Fruit fly (Drosophila melanogaster) whole organism, prepupa: ENCODE results near the gene CG33514.
A peak's percentile ranks its signal among the peaks of the same experiment; 100 is the strongest.

Experiments used
- Blimp-1 ChIP-seq: fragments of 200-800 bp; sonication (Bioruptor generic); optimal IDR thresholded peaks from 3 replicates; lab custom pipeline; 2017; ENCODE audit warnings: missing biosample characterization, missing genetic modification characterization, mild to moderate bottlenecking, moderate library complexity, missing genetic modification reagents
- CG10631 ChIP-seq: fragments of 200-800 bp; sonication (Bioruptor generic); optimal IDR thresholded peaks from 2 replicates; lab custom pipeline; 2016; ENCODE audit warnings: missing biosample characterization, missing genetic modification characterization
- CG10669 ChIP-seq: fragments of 200-800 bp; sonication (Bioruptor generic); optimal IDR thresholded peaks from 3 replicates; lab custom pipeline; 2018; ENCODE audit warnings: missing biosample characterization, mild to moderate bottlenecking, missing genetic modification characterization, moderate library complexity
- CG11294 ChIP-seq: fragments of 200-800 bp; sonication (Bioruptor generic); IDR thresholded peaks from 2 replicates; pipeline ENCODE4 v1.3.6; 2022; ENCODE audit warnings: missing biosample characterization, missing genetic modification characterization
- CG11762 ChIP-seq: fragments of 200-800 bp; sonication (Bioruptor generic); optimal IDR thresholded peaks from 3 replicates; lab custom pipeline; 2016; ENCODE audit warnings: missing biosample characterization, missing genetic modification characterization; ENCODE audit not compliant: insufficient read depth
- CG15336 ChIP-seq: fragments of 200-800 bp; sonication (Bioruptor generic); IDR thresholded peaks from 2 replicates; pipeline ENCODE4 v1.3.6; 2022; ENCODE audit warnings: missing biosample characterization, missing genetic modification characterization
- CG1621 ChIP-seq: fragments of 200-800 bp; sonication (Bioruptor generic); optimal IDR thresholded peaks from 3 replicates; lab custom pipeline; 2018; ENCODE audit warnings: missing biosample characterization, mild to moderate bottlenecking, missing genetic modification characterization
- CG16779 ChIP-seq: fragments of 200-800 bp; sonication (Bioruptor generic); optimal IDR thresholded peaks from 3 replicates; lab custom pipeline; 2017; ENCODE audit warnings: missing biosample characterization, mild to moderate bottlenecking, missing genetic modification characterization
- CG31627 ChIP-seq: fragments of 200-800 bp; sonication (Bioruptor generic); optimal IDR thresholded peaks from 3 replicates; lab custom pipeline; 2016; ENCODE audit warnings: missing biosample characterization, missing genetic modification characterization
- CG32006 ChIP-seq: fragments of 200-800 bp; sonication (Bioruptor generic); optimal IDR thresholded peaks from 3 replicates; lab custom pipeline; 2017; ENCODE audit warnings: missing biosample characterization, mild to moderate bottlenecking, missing genetic modification characterization
- CG34406 ChIP-seq: fragments of 200-800 bp; sonication (Bioruptor generic); optimal IDR thresholded peaks from 3 replicates; lab custom pipeline; 2016; ENCODE audit warnings: missing biosample characterization, missing genetic modification characterization
- CG3919 ChIP-seq: fragments of 200-800 bp; sonication (Bioruptor generic); optimal IDR thresholded peaks from 3 replicates; lab custom pipeline; 2016; ENCODE audit warnings: missing biosample characterization, missing genetic modification characterization
- CG4318 ChIP-seq: fragments of 200-800 bp; sonication (Bioruptor generic); optimal IDR thresholded peaks from 3 replicates; lab custom pipeline; 2017; ENCODE audit warnings: missing biosample characterization, mild to moderate bottlenecking, missing genetic modification characterization
- CG6808 ChIP-seq: fragments of 200-800 bp; sonication (Bioruptor generic); optimal IDR thresholded peaks from 3 replicates; lab custom pipeline; 2017; ENCODE audit warnings: missing biosample characterization, missing genetic modification characterization, mild to moderate bottlenecking, moderate library complexity, missing genetic modification reagents
- CG9139 ChIP-seq: fragments of 200-800 bp; sonication (Bioruptor generic); optimal IDR thresholded peaks from 3 replicates; lab custom pipeline; 2017; ENCODE audit warnings: missing biosample characterization, mild to moderate bottlenecking, missing genetic modification characterization
- Eip93F ChIP-seq: fragments of 200-800 bp; sonication (Bioruptor generic); optimal IDR thresholded peaks from 2 replicates; lab custom pipeline; 2016; ENCODE audit warnings: missing biosample characterization, mild to moderate bottlenecking, missing genetic modification characterization
- Ets21C ChIP-seq: fragments of 200-800 bp; sonication (Bioruptor generic); optimal IDR thresholded peaks from 3 replicates; lab custom pipeline; 2016; ENCODE audit warnings: missing biosample characterization, missing genetic modification characterization
- Ets96B ChIP-seq: fragments of 200-800 bp; optimal IDR thresholded peaks from 2 replicates; lab custom pipeline; 2019; ENCODE audit warnings: missing biosample characterization, mild to moderate bottlenecking, missing genetic modification characterization, moderate library complexity
- Gug ChIP-seq: fragments of 200-800 bp; sonication (Bioruptor generic); IDR thresholded peaks from 2 replicates; pipeline ENCODE4 v1.3.6; 2022; ENCODE audit warnings: missing biosample characterization, missing genetic modification characterization
- Hr39 ChIP-seq: fragments of 200-800 bp; sonication (Bioruptor generic); optimal IDR thresholded peaks from 2 replicates; lab custom pipeline; 2016; ENCODE audit warnings: missing biosample characterization, missing genetic modification characterization
- Hr4 ChIP-seq: fragments of 200-800 bp; sonication (Bioruptor generic); optimal IDR thresholded peaks from 3 replicates; lab custom pipeline; 2016; ENCODE audit warnings: missing biosample characterization, missing genetic modification characterization
- Met ChIP-seq: fragments of 200-800 bp; sonication (Bioruptor generic); optimal IDR thresholded peaks from 3 replicates; lab custom pipeline; 2016; ENCODE audit warnings: missing biosample characterization, missing genetic modification characterization
- Smox ChIP-seq: fragments of 200-800 bp; sonication (Bioruptor generic); optimal IDR thresholded peaks from 3 replicates; lab custom pipeline; 2016; ENCODE audit warnings: missing biosample characterization, missing genetic modification characterization
- Sox14 ChIP-seq: fragments of 200-800 bp; sonication (Bioruptor generic); optimal IDR thresholded peaks from 3 replicates; lab custom pipeline; 2016; ENCODE audit warnings: missing biosample characterization, missing genetic modification characterization
- Sox15 ChIP-seq: fragments of 200-800 bp; sonication (Bioruptor generic); optimal IDR thresholded peaks from 3 replicates; lab custom pipeline; 2016; ENCODE audit warnings: missing biosample characterization, missing genetic modification characterization
- cyc ChIP-seq: fragments of 200-800 bp; sonication (Bioruptor generic); optimal IDR thresholded peaks from 3 replicates; lab custom pipeline; 2016; ENCODE audit warnings: missing biosample characterization, missing genetic modification characterization
- dsx ChIP-seq: fragments of 200-800 bp; optimal IDR thresholded peaks from 3 replicates; lab custom pipeline; 2019; ENCODE audit warnings: missing biosample characterization, mild to moderate bottlenecking, missing genetic modification characterization, moderate library complexity; ENCODE audit not compliant: poor library complexity, severe bottlenecking
- esn ChIP-seq: fragments of 200-800 bp; sonication (Bioruptor generic); optimal IDR thresholded peaks from 2 replicates; lab custom pipeline; 2016; ENCODE audit warnings: missing biosample characterization, mild to moderate bottlenecking, missing genetic modification characterization, moderate library complexity
- fd85E ChIP-seq: fragments of 200-800 bp; sonication (Bioruptor generic); optimal IDR thresholded peaks from 3 replicates; lab custom pipeline; 2016; ENCODE audit warnings: missing biosample characterization, missing genetic modification characterization
- fkh ChIP-seq: fragments of 200-800 bp; sonication (Bioruptor generic); optimal IDR thresholded peaks from 3 replicates; lab custom pipeline; 2017; ENCODE audit warnings: missing biosample characterization, mild to moderate bottlenecking, missing genetic modification characterization, moderate library complexity
- lz ChIP-seq: fragments of 200-800 bp; sonication (Bioruptor generic); optimal IDR thresholded peaks from 3 replicates; lab custom pipeline; 2016; ENCODE audit warnings: missing biosample characterization, missing genetic modification characterization
- net ChIP-seq: fragments of 200-800 bp; sonication (Bioruptor generic); optimal IDR thresholded peaks from 3 replicates; lab custom pipeline; 2016; ENCODE audit warnings: missing biosample characterization, missing genetic modification characterization
- pdm3 ChIP-seq: fragments of 200-800 bp; sonication (Bioruptor generic); optimal IDR thresholded peaks from 3 replicates; lab custom pipeline; 2016; ENCODE audit warnings: missing biosample characterization, missing genetic modification characterization
- salr ChIP-seq, 2 experiments: fragments of 200-800 bp; sonication (Bioruptor generic); optimal IDR thresholded peaks; 3 replicates each; lab custom pipeline; 2016 to 2018; ENCODE audit warnings: missing biosample characterization in 2 of 2, missing genetic modification characterization in 2 of 2, mild to moderate bottlenecking in 1 of 2
- spab ChIP-seq: fragments of 200-800 bp; sonication (Bioruptor generic); optimal IDR thresholded peaks from 2 replicates; lab custom pipeline; 2017; ENCODE audit warnings: missing biosample characterization, mild to moderate bottlenecking, missing genetic modification characterization, missing genetic modification reagents
- ss ChIP-seq, 2 experiments: fragments of 200-800 bp; sonication (Bioruptor generic); optimal IDR thresholded peaks; 2 replicates in 1 of 2; 3 replicates in 1 of 2; lab custom pipeline; 2017 to 2018; ENCODE audit warnings: mild to moderate bottlenecking in 2 of 2, missing biosample characterization in 2 of 2, missing genetic modification characterization in 2 of 2, moderate library complexity in 1 of 2
- vri ChIP-seq: fragments of 200-800 bp; sonication (Bioruptor generic); optimal IDR thresholded peaks from 3 replicates; lab custom pipeline; 2016; ENCODE audit warnings: missing biosample characterization, mild to moderate bottlenecking, missing genetic modification characterization

The CG33514 gene

DNA sequence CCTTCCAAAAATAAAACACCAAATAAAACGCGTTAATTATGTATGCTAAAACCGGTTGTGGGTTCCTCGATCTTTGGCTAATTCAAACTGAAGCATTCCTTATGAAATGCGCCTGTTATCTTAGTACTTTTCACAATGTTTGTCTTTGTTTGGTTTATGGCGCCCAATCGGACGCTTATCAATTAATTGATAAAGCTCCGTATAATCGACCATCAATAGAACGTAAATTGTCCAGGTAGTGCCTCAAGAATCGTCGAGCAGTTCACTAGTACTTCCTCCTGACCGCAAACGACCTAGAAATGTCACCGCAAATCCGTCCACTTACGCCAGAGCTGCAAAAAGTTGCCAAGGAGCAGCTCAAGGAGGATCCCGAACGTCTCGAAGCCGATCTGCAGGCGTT is at the start of gene CG33514:
Gene CG33514 (plus strand): TSS at position 238 of the 400 bp plus-strand sequence.
- TF ChIP-seq spab (no peak), Ets96B (tag; lab: Kevin White, UChicago) (no peak), CG11294 (GFP tag; lab: Robert Waterston, UW) (no peak), vri (GFP tag; lab: Kevin White, UChicago) (peak; percentile 73), Gug (no peak)

DNA sequence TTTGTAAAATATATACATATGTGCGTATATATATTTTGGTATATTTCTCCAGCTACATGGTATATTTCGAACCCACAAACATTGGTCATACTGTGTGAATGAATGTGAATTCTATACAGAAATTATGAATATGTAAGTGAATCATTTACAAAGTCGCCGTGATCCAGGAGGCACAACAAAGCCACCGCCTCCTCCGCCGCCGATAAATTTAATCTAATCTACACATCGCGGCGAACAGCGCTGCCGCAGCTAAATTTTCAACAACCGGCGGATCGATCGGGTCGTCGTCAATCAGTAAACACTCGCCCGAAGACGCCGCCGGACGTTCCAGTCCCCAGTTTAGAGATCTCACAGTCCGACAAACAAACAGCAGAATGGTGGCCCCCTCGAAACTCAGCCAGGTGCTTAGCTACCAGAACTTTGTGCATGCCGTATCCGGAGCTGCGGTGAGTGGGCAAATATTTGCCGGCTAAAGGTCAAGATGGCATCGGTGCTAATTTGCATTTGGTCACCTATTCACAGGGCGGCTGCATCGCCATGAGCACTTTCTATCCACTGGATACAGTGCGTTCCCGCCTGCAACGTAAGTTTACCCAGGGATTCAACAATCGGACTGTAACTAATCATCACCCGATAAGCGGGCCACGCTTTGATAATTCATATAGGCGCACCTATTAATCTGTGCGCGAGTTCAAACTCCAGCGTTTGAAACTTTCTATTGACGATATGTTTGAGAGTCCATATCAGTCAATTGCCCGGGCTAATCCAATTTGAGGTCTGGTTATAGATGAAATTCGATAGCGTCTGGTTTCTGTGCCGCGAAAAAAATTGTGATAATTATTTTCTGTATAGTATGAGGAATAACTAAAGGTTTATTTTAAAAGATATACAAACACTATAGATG is 46.3 kb upstream of the CG33514 start, which contains the start of gene PMP34:
Gene PMP34 (plus strand): TSS at position 79 of the 904 bp plus-strand sequence.
- TF ChIP-seq CG15336 (GFP tag; lab: Robert Waterston, UW) (0 out of 2 replicates have a peak, but pooled peaks have one; percentile 10), Ets21C (GFP tag; lab: Kevin White, UChicago) (no peak), fkh (GFP tag; lab: Kevin White, UChicago) (peak; percentile 60), dsx (GFP tag; lab: Kevin White, UChicago) (peak; percentile 71)

DNA sequence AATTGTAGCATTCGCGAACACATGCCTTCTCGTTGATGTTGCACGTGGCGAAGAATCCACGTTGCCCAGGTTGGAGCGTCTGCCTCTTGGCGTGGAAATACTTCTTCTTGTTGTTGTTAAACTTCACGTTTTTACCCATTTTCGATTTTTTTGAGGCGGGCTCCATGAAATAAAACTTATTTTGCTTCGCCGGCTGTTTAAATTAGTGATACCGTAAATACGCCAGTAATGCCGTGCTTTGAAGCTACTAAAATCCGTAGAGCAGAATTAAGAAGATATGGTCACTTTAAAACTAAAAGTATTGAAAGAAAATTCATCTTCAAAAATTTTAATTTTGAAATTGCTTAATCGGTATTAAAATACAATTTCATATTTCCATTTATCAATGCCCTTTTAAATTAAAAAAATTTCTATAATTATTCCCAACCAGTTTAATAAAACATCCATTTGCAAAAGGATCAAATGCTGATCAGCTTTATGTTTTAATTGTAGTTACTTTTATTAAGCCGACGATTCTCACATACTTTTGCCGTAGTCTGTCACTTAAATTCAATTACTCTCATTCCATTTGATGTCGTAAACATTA is 43.1 kb upstream of the CG33514 start, which contains the start of gene CG15014:
Gene CG15014 (minus strand): TSS at position 228 of the 586 bp plus-strand sequence.
- TF ChIP-seq Eip93F (GFP tag; lab: Kevin White, UChicago), result no peak
- TF ChIP-seq ss (GFP tag; optimal IDR thresholded peaks at IDR 0.05; lab: Kevin White, UChicago), result no peak
- no peak for TF ChIP-seq Blimp-1 (GFP tag; lab: Kevin White, UChicago)
- no peak for TF ChIP-seq esn (GFP tag; lab: Kevin White, UChicago)
- TF ChIP-seq net (GFP tag; lab: Kevin White, UChicago), result no peak
- no peak for TF ChIP-seq Sox15 (GFP tag; lab: Kevin White, UChicago)
- TF ChIP-seq lz (GFP tag; lab: Kevin White, UChicago), result no peak
- no peak for TF ChIP-seq salr (GFP tag; optimal IDR thresholded peaks at IDR 0.05; lab: Kevin White, UChicago)
- no peak for TF ChIP-seq fkh (GFP tag; lab: Kevin White, UChicago)
- no peak for TF ChIP-seq Gug
- no peak for TF ChIP-seq CG3919
- TF ChIP-seq CG1621 (tag; lab: Kevin White, UChicago), result no peak
- no peak for TF ChIP-seq CG32006
- no peak for TF ChIP-seq CG15336 (GFP tag; lab: Robert Waterston, UW)
- TF ChIP-seq CG4318, result no peak
- no peak for TF ChIP-seq CG11762 (GFP tag; lab: Kevin White, UChicago)
- no peak for TF ChIP-seq dsx (GFP tag; lab: Kevin White, UChicago)

dm6 chr3L:4328048-4328447 is 37.2 kb upstream of the CG33514 start:
- no peak for TF ChIP-seq CG10669
- TF ChIP-seq cyc (GFP tag; lab: Kevin White, UChicago), result no peak
- TF ChIP-seq fd85E (GFP tag; lab: Kevin White, UChicago), result no peak
- no peak for TF ChIP-seq CG31627
- TF ChIP-seq CG10631 (GFP tag; lab: Kevin White, UChicago), result no peak

- TF ChIP-seq CG34406 (GFP tag; lab: Kevin White, UChicago) (no peak), Sox14 (GFP tag; lab: Kevin White, UChicago) (no peak), CG9139 (GFP tag; lab: Kevin White, UChicago) (peak; percentile 46), CG32006 (peak; percentile 64), vri (GFP tag; lab: Kevin White, UChicago) (no peak), Hr4 (GFP tag; lab: Kevin White, UChicago) (peak; percentile 10), fd85E (GFP tag; lab: Kevin White, UChicago) (no peak), CG11294 (GFP tag; lab: Robert Waterston, UW) (0 out of 2 replicates have a peak, but pooled peaks have one; percentile 26), esn (GFP tag; lab: Kevin White, UChicago) (no peak), CG10669 (peak; percentile 51), Met (GFP tag; lab: Kevin White, UChicago) (no peak), CG16779 (peak; percentile 5), CG11762 (GFP tag; lab: Kevin White, UChicago) (peak; percentile 28), Ets96B (tag; lab: Kevin White, UChicago) (peak; percentile 46), CG3919 (peak; percentile 31), Smox (GFP tag; lab: Kevin White, UChicago) (no peak), pdm3 (peak; percentile 14), CG6808 (GFP tag; lab: Kevin White, UChicago) (peak; percentile 74), Blimp-1 (GFP tag; lab: Kevin White, UChicago) (no peak), cyc (GFP tag; lab: Kevin White, UChicago) (no peak), CG4318 (peak; percentile 31), Hr39 (GFP tag; lab: Kevin White, UChicago) (no peak), CG15336 (GFP tag; lab: Robert Waterston, UW) (peak; percentile 74)
Measured at dm6 chr3L:4336588-4336987, 28.6 kb upstream of the CG33514 start.
